Worm (Caenorhabditis elegans): ENCODE results near the gene gcy-12.

- TF ChIP-seq zag-1 (tag; optimal IDR thresholded peaks at IDR 0.05) (no peak), mab-5 (tag; optimal IDR thresholded peaks at IDR 0.05) (no peak)
Measured at ce11 chrII:5282740-5283281, 29.0 kb upstream of the gcy-12 start.
